Worm (Caenorhabditis elegans) whole organism, late embryonic: ENCODE data around the gene dnj-18.

Experiments
- C08G9.2 ChIP-seq: sonication (generic microtip); optimal IDR thresholded peaks from 2 replicates; lab custom pipeline; 2016; ENCODE audit warnings: mild to moderate bottlenecking, missing genetic modification characterization, moderate library complexity, missing compliant biosample characterization
- K09A11.1 ChIP-seq: sonication (generic microtip); optimal IDR thresholded peaks from 2 replicates; lab custom pipeline; 2017; ENCODE audit warnings: antibody characterized with exemption, mild to moderate bottlenecking, missing genetic modification characterization, missing compliant biosample characterization; ENCODE audit not compliant: insufficient read depth
- ama-1 ChIP-seq: fragments of 150-350 bp; optimal IDR thresholded peaks from 2 replicates; lab custom pipeline; 2014
- ceh-18 ChIP-seq: sonication (generic microtip); optimal IDR thresholded peaks from 2 replicates; lab custom pipeline; 2016; ENCODE audit warnings: missing genetic modification characterization, missing compliant biosample characterization
- ceh-24 ChIP-seq: sonication (generic microtip); optimal IDR thresholded peaks from 2 replicates; lab custom pipeline; 2016; ENCODE audit warnings: mild to moderate bottlenecking, missing genetic modification characterization, missing compliant biosample characterization
- ceh-31 ChIP-seq: sonication (generic microtip); optimal IDR thresholded peaks from 2 replicates; lab custom pipeline; 2016; ENCODE audit warnings: missing genetic modification characterization, missing compliant biosample characterization
- ceh-45 ChIP-seq: fragments of 200-800 bp; sonication (Bioruptor generic); IDR thresholded peaks from 2 replicates; pipeline ENCODE4 v1.3.6; 2022; ENCODE audit warnings: missing genetic modification reagents, missing genetic modification characterization, missing compliant biosample characterization
- ceh-6 ChIP-seq: fragments of 200-800 bp; sonication (Bioruptor generic); optimal IDR thresholded peaks from 2 replicates; lab custom pipeline; 2018; ENCODE audit warnings: mild to moderate bottlenecking, missing genetic modification characterization, missing compliant biosample characterization
- che-1 ChIP-seq: sonication (generic microtip); optimal IDR thresholded peaks from 2 replicates; lab custom pipeline; 2016; ENCODE audit warnings: mild to moderate bottlenecking, missing genetic modification characterization, missing compliant biosample characterization
- dmd-4 ChIP-seq: sonication (generic microtip); optimal IDR thresholded peaks from 2 replicates; lab custom pipeline; 2016; ENCODE audit warnings: borderline replicate concordance, missing genetic modification characterization, missing compliant biosample characterization
- elt-2 ChIP-seq: sonication (generic microtip); optimal IDR thresholded peaks from 2 replicates; lab custom pipeline; 2016; ENCODE audit warnings: missing genetic modification reagents, missing genetic modification characterization, missing compliant biosample characterization
- elt-4 ChIP-seq: sonication (generic microtip); optimal IDR thresholded peaks from 2 replicates; lab custom pipeline; 2016; ENCODE audit warnings: missing genetic modification characterization, missing compliant biosample characterization
- ets-4 ChIP-seq: sonication (generic microtip); optimal IDR thresholded peaks from 2 replicates; lab custom pipeline; 2016; ENCODE audit warnings: missing genetic modification characterization, missing compliant biosample characterization
- fax-1 ChIP-seq: sonication (generic microtip); optimal IDR thresholded peaks from 2 replicates; lab custom pipeline; 2016; ENCODE audit warnings: missing genotype, missing genetic modification characterization, missing compliant biosample characterization
- fkh-6 ChIP-seq: sonication (generic microtip); optimal IDR thresholded peaks from 2 replicates; lab custom pipeline; 2016; ENCODE audit warnings: missing genetic modification characterization, missing compliant biosample characterization
- hlh-13 ChIP-seq: fragments of 200-800 bp; sonication (Bioruptor generic); optimal IDR thresholded peaks from 2 replicates; lab custom pipeline; 2018; ENCODE audit warnings: mild to moderate bottlenecking, missing genetic modification characterization, missing compliant biosample characterization
- hlh-15 ChIP-seq: sonication (generic microtip); optimal IDR thresholded peaks from 2 replicates; lab custom pipeline; 2016; ENCODE audit warnings: missing genetic modification characterization, missing compliant biosample characterization
- hlh-30 ChIP-seq: sonication (generic microtip); optimal IDR thresholded peaks from 2 replicates; lab custom pipeline; 2017; ENCODE audit warnings: antibody characterized with exemption, missing genetic modification characterization, missing compliant biosample characterization; ENCODE audit not compliant: insufficient read depth
- hlh-6 ChIP-seq: sonication (generic microtip); optimal IDR thresholded peaks from 2 replicates; lab custom pipeline; 2016; ENCODE audit warnings: missing genotype, missing genetic modification characterization, missing compliant biosample characterization
- hlh-8 ChIP-seq: sonication (generic microtip); optimal IDR thresholded peaks from 2 replicates; lab custom pipeline; 2016; ENCODE audit warnings: missing genotype, missing genetic modification characterization, missing compliant biosample characterization
- lim-6 ChIP-seq: sonication (generic microtip); optimal IDR thresholded peaks from 2 replicates; lab custom pipeline; 2016; ENCODE audit warnings: missing genetic modification characterization, missing compliant biosample characterization
- madf-2 ChIP-seq: sonication (generic microtip); optimal IDR thresholded peaks from 2 replicates; lab custom pipeline; 2017; ENCODE audit warnings: missing genetic modification characterization, missing compliant biosample characterization
- nfya-1 ChIP-seq: sonication (generic microtip); optimal IDR thresholded peaks from 2 replicates; lab custom pipeline; 2017; ENCODE audit warnings: missing genetic modification characterization, mild to moderate bottlenecking, missing compliant biosample characterization, antibody characterized with exemption, moderate library complexity
- npax-4 ChIP-seq: sonication (generic microtip); optimal IDR thresholded peaks from 2 replicates; lab custom pipeline; 2016; ENCODE audit warnings: missing genetic modification characterization, missing compliant biosample characterization
- pag-3 ChIP-seq: sonication (generic microtip); optimal IDR thresholded peaks from 2 replicates; lab custom pipeline; 2016; ENCODE audit warnings: missing compliant biosample characterization, missing genetic modification characterization, borderline replicate concordance
- pax-1 ChIP-seq: fragments of 150-350 bp; optimal IDR thresholded peaks from 2 replicates; lab custom pipeline; 2014; ENCODE audit warnings: missing biosample characterization, missing genetic modification characterization
- pha-4 ChIP-seq: fragments of 150-350 bp; optimal IDR thresholded peaks from 2 replicates; lab custom pipeline; 2018; ENCODE audit warnings: missing biosample characterization, missing genetic modification reagents, missing genetic modification characterization
- pqm-1 ChIP-seq: sonication (generic microtip); optimal IDR thresholded peaks from 2 replicates; lab custom pipeline; 2016; ENCODE audit warnings: missing genetic modification characterization, missing compliant biosample characterization
- ref-2 ChIP-seq: sonication (generic microtip); optimal IDR thresholded peaks from 2 replicates; lab custom pipeline; 2016; ENCODE audit warnings: missing genetic modification characterization, missing compliant biosample characterization
- sdc-2 ChIP-seq: sonication (generic microtip); optimal IDR thresholded peaks from 2 replicates; lab custom pipeline; 2016; ENCODE audit warnings: missing genotype, missing genetic modification characterization, missing compliant biosample characterization
- sox-2 ChIP-seq: fragments of 200-800 bp; sonication (Bioruptor generic); IDR thresholded peaks from 2 replicates; pipeline ENCODE4 v1.3.6; 2022; ENCODE audit warnings: missing genetic modification reagents, missing genetic modification characterization, missing compliant biosample characterization
- syd-9 ChIP-seq: sonication (generic microtip); optimal IDR thresholded peaks from 2 replicates; lab custom pipeline; 2016; ENCODE audit warnings: mild to moderate bottlenecking, missing genetic modification characterization, moderate library complexity, missing compliant biosample characterization
- unc-86 ChIP-seq: sonication (generic microtip); optimal IDR thresholded peaks from 2 replicates; lab custom pipeline; 2016; ENCODE audit warnings: missing genetic modification characterization, missing compliant biosample characterization
- ztf-16 ChIP-seq: sonication (generic microtip); optimal IDR thresholded peaks from 2 replicates; lab custom pipeline; 2017; ENCODE audit warnings: missing genetic modification characterization, missing compliant biosample characterization

The dnj-18 gene

ce11 chrIII:4671949-4672348 is 26.0 kb upstream of the dnj-18 start, which contains the start of gene srg-13:
Gene srg-13 (plus strand): TSS chrIII:4672249.
- TF ChIP-seq hlh-8 (tag; lab: Kevin White, UChicago) (no peak), unc-86 (tag; lab: Kevin White, UChicago) (no peak), pha-4 (tag; lab: Kevin White, UChicago) (no peak), che-1 (tag; lab: Kevin White, UChicago) (no peak), elt-4 (tag; lab: Kevin White, UChicago) (no peak), ceh-31 (tag; lab: Kevin White, UChicago) (no peak), ama-1 (lab: Kevin White, UChicago) (no peak), lim-6 (tag; lab: Kevin White, UChicago) (no peak), ref-2 (no peak), pag-3 (tag; lab: Kevin White, UChicago) (no peak)

- no peak for TF ChIP-seq ceh-18 (tag; lab: Kevin White, UChicago)
- no peak for TF ChIP-seq hlh-6 (tag; lab: Kevin White, UChicago)
- TF ChIP-seq ceh-45 (GFP tag; lab: Robert Waterston, UW), result no peak
- no peak for TF ChIP-seq C08G9.2
- TF ChIP-seq hlh-30 (tag; lab: Kevin White, UChicago), result no peak
- TF ChIP-seq ztf-16, result no peak
- no peak for TF ChIP-seq ceh-24
Measured at ce11 chrIII:4677466-4677865, 20.5 kb upstream of the dnj-18 start, which contains the start of gene srg-10. Gene srg-10 (plus strand): TSS chrIII:4677766.

ce11 chrIII:4679963-4680484 is 17.9 kb upstream of the dnj-18 start, which contains the start of gene srg-11:
Gene srg-11 (plus strand): TSS chrIII:4680013.
- TF ChIP-seq pax-1 (no peak), hlh-6 (tag; lab: Kevin White, UChicago) (no peak), K09A11.1 (tag; lab: Kevin White, UChicago) (no peak), dmd-4 (tag; lab: Kevin White, UChicago) (no peak), fkh-6 (tag; lab: Kevin White, UChicago) (no peak)

- TF ChIP-seq hlh-15 (tag; lab: Kevin White, UChicago) (no peak), ceh-18 (tag; lab: Kevin White, UChicago) (peak; percentile 5)
- TF ChIP-seq, all 69 proteins: peak for 1
Measured at ce11 chrIII:4687134-4687533, 10.8 kb upstream of the dnj-18 start.

ce11 chrIII:4688356-4688755 is 9.6 kb upstream of the dnj-18 start, which contains the start of gene tag-243:
Gene tag-243 (minus strand): TSS chrIII:4688456.
- TF ChIP-seq hlh-6 (tag; lab: Kevin White, UChicago) (no peak), fkh-6 (tag; lab: Kevin White, UChicago) (no peak), fax-1 (tag; lab: Kevin White, UChicago) (no peak), syd-9 (no peak), sdc-2 (tag; lab: Kevin White, UChicago) (no peak), ref-2 (no peak), elt-4 (tag; lab: Kevin White, UChicago) (no peak), che-1 (tag; lab: Kevin White, UChicago) (no peak), nfya-1 (tag; lab: Kevin White, UChicago) (no peak), hlh-13 (no peak), pqm-1 (no peak), hlh-30 (tag; lab: Kevin White, UChicago) (no peak), elt-2 (tag; lab: Kevin White, UChicago) (no peak), ama-1 (lab: Kevin White, UChicago) (no peak), hlh-15 (tag; lab: Kevin White, UChicago) (no peak), madf-2 (tag; lab: Kevin White, UChicago) (no peak), npax-4 (tag; lab: Kevin White, UChicago) (no peak), sox-2 (no peak), ceh-6 (GFP tag; lab: Kevin White, UChicago) (no peak), ets-4 (tag; lab: Kevin White, UChicago) (no peak)
